Worm (Caenorhabditis elegans) whole organism, late embryonic: ENCODE data around the gene Y62E10A.3.
A peak's percentile ranks its signal among the peaks of the same experiment; 100 is the strongest.

ENCODE experiments used
- C08G9.2 ChIP-seq: sonication (generic microtip); optimal IDR thresholded peaks from 2 replicates; lab custom pipeline; 2016; ENCODE audit warnings: mild to moderate bottlenecking, missing genetic modification characterization, moderate library complexity, missing compliant biosample characterization
- C38D4.7 ChIP-seq: fragments of 200-800 bp; sonication (Bioruptor generic); optimal IDR thresholded peaks from 2 replicates; lab custom pipeline; 2018; ENCODE audit warnings: mild to moderate bottlenecking, missing genetic modification characterization, moderate library complexity, missing compliant biosample characterization
- ama-1 ChIP-seq: fragments of 150-350 bp; optimal IDR thresholded peaks from 2 replicates; lab custom pipeline; 2014
- ceh-9 ChIP-seq: sonication (generic microtip); optimal IDR thresholded peaks from 2 replicates; lab custom pipeline; 2016; ENCODE audit warnings: mild to moderate bottlenecking, missing genetic modification characterization, inconsistent platforms, missing compliant biosample characterization
- dmd-4 ChIP-seq: sonication (generic microtip); optimal IDR thresholded peaks from 2 replicates; lab custom pipeline; 2016; ENCODE audit warnings: borderline replicate concordance, missing genetic modification characterization, missing compliant biosample characterization
- dve-1 ChIP-seq: sonication (generic microtip); optimal IDR thresholded peaks from 2 replicates; lab custom pipeline; 2017; ENCODE audit warnings: antibody characterized with exemption, mild to moderate bottlenecking, missing genetic modification characterization, missing compliant biosample characterization
- elt-2 ChIP-seq: sonication (generic microtip); optimal IDR thresholded peaks from 2 replicates; lab custom pipeline; 2016; ENCODE audit warnings: missing genetic modification reagents, missing genetic modification characterization, missing compliant biosample characterization
- eyg-1 ChIP-seq: sonication (generic microtip); optimal IDR thresholded peaks from 2 replicates; lab custom pipeline; 2016; ENCODE audit warnings: missing genotype, missing genetic modification characterization, missing compliant biosample characterization
- fkh-6 ChIP-seq: sonication (generic microtip); optimal IDR thresholded peaks from 2 replicates; lab custom pipeline; 2016; ENCODE audit warnings: missing genetic modification characterization, missing compliant biosample characterization
- hlh-13 ChIP-seq: fragments of 200-800 bp; sonication (Bioruptor generic); optimal IDR thresholded peaks from 2 replicates; lab custom pipeline; 2018; ENCODE audit warnings: mild to moderate bottlenecking, missing genetic modification characterization, missing compliant biosample characterization
- hlh-30 ChIP-seq: sonication (generic microtip); optimal IDR thresholded peaks from 2 replicates; lab custom pipeline; 2017; ENCODE audit warnings: antibody characterized with exemption, missing genetic modification characterization, missing compliant biosample characterization; ENCODE audit not compliant: insufficient read depth
- hlh-6 ChIP-seq: sonication (generic microtip); optimal IDR thresholded peaks from 2 replicates; lab custom pipeline; 2016; ENCODE audit warnings: missing genotype, missing genetic modification characterization, missing compliant biosample characterization
- hlh-8 ChIP-seq: sonication (generic microtip); optimal IDR thresholded peaks from 2 replicates; lab custom pipeline; 2016; ENCODE audit warnings: missing genotype, missing genetic modification characterization, missing compliant biosample characterization
- madf-2 ChIP-seq: sonication (generic microtip); optimal IDR thresholded peaks from 2 replicates; lab custom pipeline; 2017; ENCODE audit warnings: missing genetic modification characterization, missing compliant biosample characterization
- mec-3 ChIP-seq: sonication (generic microtip); optimal IDR thresholded peaks from 2 replicates; lab custom pipeline; 2016; ENCODE audit warnings: borderline replicate concordance, missing genetic modification characterization, missing compliant biosample characterization
- nfya-1 ChIP-seq: sonication (generic microtip); optimal IDR thresholded peaks from 2 replicates; lab custom pipeline; 2017; ENCODE audit warnings: missing genetic modification characterization, mild to moderate bottlenecking, missing compliant biosample characterization, antibody characterized with exemption, moderate library complexity
- nhr-11 ChIP-seq: fragments of 150-350 bp; optimal IDR thresholded peaks from 2 replicates; lab custom pipeline; 2014; ENCODE audit warnings: missing biosample characterization, missing genetic modification characterization
- nhr-232 ChIP-seq: sonication (generic microtip); optimal IDR thresholded peaks from 2 replicates; lab custom pipeline; 2016; ENCODE audit warnings: missing genetic modification characterization, missing compliant biosample characterization
- npax-4 ChIP-seq: sonication (generic microtip); optimal IDR thresholded peaks from 2 replicates; lab custom pipeline; 2016; ENCODE audit warnings: missing genetic modification characterization, missing compliant biosample characterization
- pax-1 ChIP-seq: fragments of 150-350 bp; optimal IDR thresholded peaks from 2 replicates; lab custom pipeline; 2014; ENCODE audit warnings: missing biosample characterization, missing genetic modification characterization
- pha-2 ChIP-seq: sonication (generic microtip); optimal IDR thresholded peaks from 2 replicates; lab custom pipeline; 2017; ENCODE audit warnings: mild to moderate bottlenecking, missing genetic modification characterization, missing compliant biosample characterization
- pros-1 ChIP-seq: fragments of 150-350 bp; optimal IDR thresholded peaks from 2 replicates; lab custom pipeline; 2014; ENCODE audit warnings: missing biosample characterization, missing genetic modification reagents, missing genetic modification characterization
- ref-2 ChIP-seq: sonication (generic microtip); optimal IDR thresholded peaks from 2 replicates; lab custom pipeline; 2016; ENCODE audit warnings: missing genetic modification characterization, missing compliant biosample characterization
- rnt-1 ChIP-seq: sonication (generic microtip); optimal IDR thresholded peaks from 2 replicates; lab custom pipeline; 2016; ENCODE audit warnings: missing genetic modification characterization, missing compliant biosample characterization
- sdc-2 ChIP-seq: sonication (generic microtip); optimal IDR thresholded peaks from 2 replicates; lab custom pipeline; 2016; ENCODE audit warnings: missing genotype, missing genetic modification characterization, missing compliant biosample characterization
- sox-4 ChIP-seq: sonication (generic microtip); optimal IDR thresholded peaks from 2 replicates; lab custom pipeline; 2017; ENCODE audit warnings: mild to moderate bottlenecking, missing genetic modification characterization, inconsistent platforms, missing compliant biosample characterization
- tbx-2 ChIP-seq: sonication (generic microtip); optimal IDR thresholded peaks from 2 replicates; lab custom pipeline; 2016; ENCODE audit warnings: missing genetic modification characterization, missing compliant biosample characterization
- unc-55 ChIP-seq: sonication (generic microtip); optimal IDR thresholded peaks from 2 replicates; lab custom pipeline; 2017; ENCODE audit warnings: missing biosample characterization, missing genetic modification reagents, missing genetic modification characterization
- unc-86 ChIP-seq: sonication (generic microtip); optimal IDR thresholded peaks from 2 replicates; lab custom pipeline; 2016; ENCODE audit warnings: missing genetic modification characterization, missing compliant biosample characterization
- zip-5 ChIP-seq: sonication (generic microtip); optimal IDR thresholded peaks from 2 replicates; lab custom pipeline; 2016; ENCODE audit warnings: missing genetic modification characterization, missing compliant biosample characterization
- ztf-16 ChIP-seq: sonication (generic microtip); optimal IDR thresholded peaks from 2 replicates; lab custom pipeline; 2017; ENCODE audit warnings: missing genetic modification characterization, missing compliant biosample characterization

The Y62E10A.3 gene

ce11 chrIV:13334287-13334686 lies 25.8 kb downstream of the Y62E10A.3 start:
- TF ChIP-seq C08G9.2 (tag; lab: Kevin White, UChicago) (no peak), madf-2 (tag; lab: Kevin White, UChicago) (no peak), hlh-8 (no peak)

- no peak for TF ChIP-seq hlh-8
- no peak for TF ChIP-seq elt-2 (tag; lab: Kevin White, UChicago)
- TF ChIP-seq sdc-2 (tag; lab: Kevin White, UChicago) = no peak
- no peak for TF ChIP-seq nhr-11 (tag; lab: Kevin White, UChicago)
- TF ChIP-seq pha-2 (tag; lab: Kevin White, UChicago) = no peak
- TF ChIP-seq hlh-6 (tag; lab: Kevin White, UChicago) = no peak
- no peak for TF ChIP-seq sox-4
- TF ChIP-seq C38D4.7 (GFP tag; lab: Kevin White, UChicago) = no peak
These were observed 28.8 kb downstream of the Y62E10A.3 start, which contains the start of gene pqn-74 for ce11 chrIV:13331285-13331684. Gene pqn-74 (minus strand): TSS chrIV:13331406.

- no peak for TF ChIP-seq sdc-2 (tag; lab: Kevin White, UChicago)
- no peak for TF ChIP-seq fkh-6 (tag; lab: Kevin White, UChicago)
- TF ChIP-seq nhr-11 (tag; lab: Kevin White, UChicago) = no peak
- TF ChIP-seq tbx-2 (tag; lab: Kevin White, UChicago) = no peak
- TF ChIP-seq eyg-1 = no peak
- TF ChIP-seq nfya-1 = no peak
- no peak for TF ChIP-seq C08G9.2 (tag; lab: Kevin White, UChicago)
- TF ChIP-seq hlh-30 (tag; lab: Kevin White, UChicago) = no peak
- TF ChIP-seq rnt-1 = no peak
- TF ChIP-seq nhr-232 (tag; lab: Kevin White, UChicago) = no peak
- TF ChIP-seq pros-1 = no peak
These were observed 29.5 kb downstream of the Y62E10A.3 start for ce11 chrIV:13330547-13330946.

- TF ChIP-seq dmd-4 = no peak
- TF ChIP-seq ztf-16 (tag; lab: Kevin White, UChicago) = no peak
- no peak for TF ChIP-seq hlh-30 (tag; lab: Kevin White, UChicago)
- TF ChIP-seq hlh-6 (tag; lab: Kevin White, UChicago) = no peak
- no peak for TF ChIP-seq ref-2 (tag; lab: Kevin White, UChicago)
- no peak for TF ChIP-seq mec-3 (tag; lab: Kevin White, UChicago)
- no peak for TF ChIP-seq ama-1 (lab: Kevin White, UChicago)
- TF ChIP-seq npax-4 (tag; lab: Kevin White, UChicago) = no peak
- no peak for TF ChIP-seq C38D4.7 (GFP tag; lab: Kevin White, UChicago)
- TF ChIP-seq ceh-9 (tag; lab: Kevin White, UChicago) = no peak
- TF ChIP-seq unc-86 (tag; lab: Kevin White, UChicago) = no peak
These were observed 32.0 kb downstream of the Y62E10A.3 start, which contains the start of gene far-6 for ce11 chrIV:13328059-13328458. Gene far-6 (plus strand): TSS chrIV:13328359.

ce11 chrIV:13327064-13327463 lies 33.0 kb downstream of the Y62E10A.3 start:
- no peak for TF ChIP-seq pax-1 (tag; lab: Kevin White, UChicago)
- TF ChIP-seq elt-2 (tag; lab: Kevin White, UChicago) = peak; percentile 50

- TF ChIP-seq zip-5 (tag; lab: Kevin White, UChicago) = no peak
These were observed 36.2 kb downstream of the Y62E10A.3 start, which contains the start of gene fat-2 for ce11 chrIV:13323823-13324359. Gene fat-2 (plus strand): TSS chrIV:13323873.

- TF ChIP-seq hlh-13 (GFP tag; lab: Kevin White, UChicago) (no peak), unc-86 (tag; lab: Kevin White, UChicago) (no peak), dmd-4 (no peak), hlh-30 (tag; lab: Kevin White, UChicago) (no peak), unc-55 (GFP tag; lab: Kevin White, UChicago) (no peak), hlh-6 (tag; lab: Kevin White, UChicago) (no peak), dve-1 (tag; lab: Kevin White, UChicago) (no peak)
These were observed 37.6 kb downstream of the Y62E10A.3 start for ce11 chrIV:13322429-13322828.
